Fruit fly (Drosophila melanogaster) whole organism, prepupa: ENCODE measurements around the gene CG42238.

Source experiments
- Blimp-1 ChIP-seq: fragments of 200-800 bp; sonication (Bioruptor generic); optimal IDR thresholded peaks from 3 replicates; lab custom pipeline; 2017; ENCODE audit warnings: missing biosample characterization, missing genetic modification characterization, mild to moderate bottlenecking, moderate library complexity, missing genetic modification reagents
- CG11294 ChIP-seq: fragments of 200-800 bp; sonication (Bioruptor generic); IDR thresholded peaks from 2 replicates; pipeline ENCODE4 v1.3.6; 2022; ENCODE audit warnings: missing biosample characterization, missing genetic modification characterization
- CG15336 ChIP-seq: fragments of 200-800 bp; sonication (Bioruptor generic); IDR thresholded peaks from 2 replicates; pipeline ENCODE4 v1.3.6; 2022; ENCODE audit warnings: missing biosample characterization, missing genetic modification characterization
- CG1621 ChIP-seq: fragments of 200-800 bp; sonication (Bioruptor generic); optimal IDR thresholded peaks from 3 replicates; lab custom pipeline; 2018; ENCODE audit warnings: missing biosample characterization, mild to moderate bottlenecking, missing genetic modification characterization
- CG16779 ChIP-seq: fragments of 200-800 bp; sonication (Bioruptor generic); optimal IDR thresholded peaks from 3 replicates; lab custom pipeline; 2017; ENCODE audit warnings: missing biosample characterization, mild to moderate bottlenecking, missing genetic modification characterization
- CG3919 ChIP-seq: fragments of 200-800 bp; sonication (Bioruptor generic); optimal IDR thresholded peaks from 3 replicates; lab custom pipeline; 2016; ENCODE audit warnings: missing biosample characterization, missing genetic modification characterization
- CG6163 ChIP-seq: fragments of 200-800 bp; sonication (Bioruptor generic); IDR thresholded peaks from 3 replicates; pipeline ENCODE4 v1.3.6; 2022; ENCODE audit warnings: missing biosample characterization, missing genetic modification characterization
- CG6276 ChIP-seq: fragments of 200-800 bp; sonication (Bioruptor generic); optimal IDR thresholded peaks from 2 replicates; lab custom pipeline; 2017; ENCODE audit warnings: missing biosample characterization, mild to moderate bottlenecking, missing genetic modification characterization
- Eip93F ChIP-seq: fragments of 200-800 bp; sonication (Bioruptor generic); optimal IDR thresholded peaks from 2 replicates; lab custom pipeline; 2016; ENCODE audit warnings: missing biosample characterization, mild to moderate bottlenecking, missing genetic modification characterization
- Smox ChIP-seq: fragments of 200-800 bp; sonication (Bioruptor generic); optimal IDR thresholded peaks from 3 replicates; lab custom pipeline; 2016; ENCODE audit warnings: missing biosample characterization, missing genetic modification characterization
- Sox102F ChIP-seq: fragments of 200-800 bp; sonication (Bioruptor generic); optimal IDR thresholded peaks from 2 replicates; lab custom pipeline; 2016; ENCODE audit warnings: missing biosample characterization, mild to moderate bottlenecking, missing genetic modification characterization
- vri ChIP-seq: fragments of 200-800 bp; sonication (Bioruptor generic); optimal IDR thresholded peaks from 3 replicates; lab custom pipeline; 2016; ENCODE audit warnings: missing biosample characterization, mild to moderate bottlenecking, missing genetic modification characterization

DNA sequence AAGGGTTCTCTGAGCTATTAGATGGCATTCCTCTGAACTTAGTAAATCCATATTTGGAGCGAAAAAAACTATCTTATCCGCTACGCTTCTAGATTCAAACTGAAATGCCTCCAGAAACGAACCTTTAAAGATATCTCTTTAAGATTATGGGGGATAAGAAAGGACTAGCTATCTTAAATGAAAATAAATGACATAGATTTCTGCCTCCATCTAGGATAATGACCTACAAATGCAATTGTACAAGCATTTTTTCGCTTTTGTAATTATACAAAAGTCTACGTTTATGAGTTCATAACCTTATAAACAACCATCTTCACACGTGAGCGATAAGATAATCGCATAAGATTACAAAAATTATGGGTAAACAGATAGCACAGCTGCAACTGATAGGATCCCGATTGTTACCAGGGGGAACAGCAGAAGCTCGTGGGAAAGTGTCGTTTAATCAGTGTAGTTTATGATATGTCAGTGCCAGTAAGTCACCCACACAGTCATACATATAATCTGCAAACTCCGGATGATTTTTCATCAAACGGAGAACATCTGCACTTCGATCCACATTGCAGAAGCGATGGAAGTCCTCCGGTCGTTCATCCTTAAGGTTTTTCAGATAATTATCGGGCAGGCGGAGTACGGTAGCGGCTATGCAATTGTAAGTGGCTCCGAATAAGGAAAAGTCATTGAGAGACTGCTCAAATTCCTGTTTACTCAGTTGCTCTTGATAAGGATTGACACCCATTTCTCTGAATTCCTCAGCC, 30.7 kb upstream of the CG42238 start, which contains the start of gene CG33511:
- TF ChIP-seq Sox102F (GFP tag; lab: Kevin White, UChicago) (no peak), CG11294 (no peak), CG3919 (GFP tag; lab: Kevin White, UChicago) (no peak), Smox (GFP tag; lab: Kevin White, UChicago) (no peak), vri (GFP tag; lab: Kevin White, UChicago) (peak; percentile 43), CG15336 (GFP tag; lab: Robert Waterston, UW) (no peak), CG16779 (tag; lab: Kevin White, UChicago) (no peak), CG6276 (GFP tag; lab: Kevin White, UChicago) (no peak), Eip93F (GFP tag; lab: Kevin White, UChicago) (no peak), Blimp-1 (no peak), CG1621 (tag; lab: Kevin White, UChicago) (no peak), CG6163 (GFP tag; lab: Robert Waterston, UW) (no peak)
